Worm (Caenorhabditis elegans): ENCODE results near the gene mnk-1.

The mnk-1 gene

ce11 chrII:10574177-10574576, 19.3 kb upstream of the mnk-1 start:
- no peak for TF ChIP-seq nhr-10 (tag; optimal IDR thresholded peaks at IDR 0.05)
- TF ChIP-seq gmeb-1 (tag; optimal IDR thresholded peaks at IDR 0.05), result no peak
- TF ChIP-seq sma-3 (GFP tag; optimal IDR thresholded peaks at IDR 0.05), result no peak
- TF ChIP-seq dmd-4 (tag; optimal IDR thresholded peaks at IDR 0.05), result no peak
- no peak for TF ChIP-seq elt-1 (tag; optimal IDR thresholded peaks at IDR 0.05)
- TF ChIP-seq nhr-11 (tag; optimal IDR thresholded peaks at IDR 0.05), result no peak
- TF ChIP-seq mbf-1 (tag; optimal IDR thresholded peaks at IDR 0.05), result no peak
- TF ChIP-seq zag-1 (tag; optimal IDR thresholded peaks at IDR 0.05), result no peak

DNA sequence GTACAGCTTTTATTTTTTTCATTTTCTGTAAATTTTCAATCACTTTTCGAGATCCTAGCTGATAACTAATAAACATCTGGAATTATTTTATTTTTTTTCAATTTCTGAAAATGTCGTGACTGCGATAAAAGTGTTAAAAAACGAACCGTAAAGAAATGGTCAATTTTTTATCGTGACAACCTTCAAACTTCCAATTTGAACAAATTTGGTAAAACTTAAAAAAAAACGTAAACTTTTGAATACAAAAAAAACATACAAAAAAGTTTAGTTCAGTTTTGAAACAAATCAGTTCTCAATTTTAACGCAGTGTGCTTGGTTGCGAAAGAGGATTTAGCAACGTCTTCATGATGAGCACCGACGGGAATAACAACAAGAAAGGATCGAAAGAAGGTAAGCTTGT, 17.1 kb upstream of the mnk-1 start, which contains the start of gene C06A1.3:
TSS of gene C06A1.3 (plus strand) at position 301 of the 400 bp plus-strand sequence.
- TF ChIP-seq ceh-16 (tag; optimal IDR thresholded peaks at IDR 0.05) (no peak), sma-9 (GFP tag; optimal IDR thresholded peaks at IDR 0.05) (no peak), sma-9 (tag; optimal IDR thresholded peaks at IDR 0.05) (no peak), zag-1 (tag; optimal IDR thresholded peaks at IDR 0.05) (no peak), sem-4 (tag; optimal IDR thresholded peaks at IDR 0.05) (no peak), unc-39 (tag; optimal IDR thresholded peaks at IDR 0.05) (no peak), C34F6.9 (tag; optimal IDR thresholded peaks at IDR 0.05) (no peak), ztf-1 (GFP tag; conservative IDR thresholded peaks at IDR 0.05) (no peak), F13H6.1 (tag; optimal IDR thresholded peaks at IDR 0.05) (no peak), mbf-1 (tag; optimal IDR thresholded peaks at IDR 0.05) (no peak), crh-2 (tag; optimal IDR thresholded peaks at IDR 0.05) (no peak), lin-39 (tag; optimal IDR thresholded peaks at IDR 0.05) (no peak), dmd-4 (tag; optimal IDR thresholded peaks at IDR 0.05) (no peak), elt-1 (tag; optimal IDR thresholded peaks at IDR 0.05) (no peak), alr-1 (tag; optimal IDR thresholded peaks at IDR 0.05) (no peak), lsy-2 (tag; optimal IDR thresholded peaks at IDR 0.05) (no peak), peb-1 (tag; optimal IDR thresholded peaks at IDR 0.05) (no peak), nhr-237 (tag; optimal IDR thresholded peaks at IDR 0.05) (no peak), nhr-10 (tag; optimal IDR thresholded peaks at IDR 0.05) (no peak), nhr-23 (tag; optimal IDR thresholded peaks at IDR 0.05) (no peak), blmp-1 (tag; optimal IDR thresholded peaks at IDR 0.05; ENCODE audit: insufficient read depth) (no peak)

ce11 chrII:10570302-10570701, 15.5 kb upstream of the mnk-1 start, which contains the start of gene txt-13:
Gene txt-13, plus strand, starts transcription at chrII:10570602.
- no peak for TF ChIP-seq snpc-4 (tag; optimal IDR thresholded peaks at IDR 0.05)
- no peak for TF ChIP-seq lsy-2 (tag; optimal IDR thresholded peaks at IDR 0.05)

ce11 chrII:10569498-10569897, 14.7 kb upstream of the mnk-1 start:
- peak; percentile 55 for TF ChIP-seq sma-9 (GFP tag; optimal IDR thresholded peaks at IDR 0.05)
- TF ChIP-seq sma-9 (tag; optimal IDR thresholded peaks at IDR 0.05), result no peak
- peak in 1 of 2 experiments; percentile 19 for TF ChIP-seq lsy-2 (tag; optimal IDR thresholded peaks at IDR 0.05)
- no peak for TF ChIP-seq nhr-23 (tag; optimal IDR thresholded peaks at IDR 0.05)

ce11 chrII:10566458-10566857, 11.6 kb upstream of the mnk-1 start:
- TF ChIP-seq mbf-1 (tag; optimal IDR thresholded peaks at IDR 0.05) (no peak), sma-9 (GFP tag; optimal IDR thresholded peaks at IDR 0.05) (no peak), sma-9 (tag; optimal IDR thresholded peaks at IDR 0.05) (no peak), sem-4 (tag; optimal IDR thresholded peaks at IDR 0.05) (no peak), aly-2 (tag; optimal IDR thresholded peaks at IDR 0.05) (no peak), ztf-11 (tag; optimal IDR thresholded peaks at IDR 0.05) (no peak), elt-3 (tag; optimal IDR thresholded peaks at IDR 0.05) (no peak), nhr-21 (tag; optimal IDR thresholded peaks at IDR 0.05) (no peak)

- TF ChIP-seq mab-5 (tag; optimal IDR thresholded peaks at IDR 0.05) (no peak), nhr-11 (tag; optimal IDR thresholded peaks at IDR 0.05) (no peak), lin-39 (tag; optimal IDR thresholded peaks at IDR 0.05) (no peak), blmp-1 (tag; optimal IDR thresholded peaks at IDR 0.05; ENCODE audit: insufficient read depth) (no peak), mbf-1 (tag; optimal IDR thresholded peaks at IDR 0.05) (no peak), aly-2 (tag; optimal IDR thresholded peaks at IDR 0.05) (no peak), nhr-6 (tag; optimal IDR thresholded peaks at IDR 0.05) (no peak), R02D3.7 (tag; optimal IDR thresholded peaks at IDR 0.05) (no peak)
Measured at ce11 chrII:10564578-10564977, 9.7 kb upstream of the mnk-1 start, which contains the start of the genes C06A1.6 and C06A1.7. Gene C06A1.6, minus strand, starts transcription at chrII:10564678. Gene C06A1.7, plus strand, starts transcription at chrII:10564891.

Data from whole organism, L2 larva.